Worm (Caenorhabditis elegans): ENCODE data around the gene K06A4.6.

The K06A4.6 gene

DNA sequence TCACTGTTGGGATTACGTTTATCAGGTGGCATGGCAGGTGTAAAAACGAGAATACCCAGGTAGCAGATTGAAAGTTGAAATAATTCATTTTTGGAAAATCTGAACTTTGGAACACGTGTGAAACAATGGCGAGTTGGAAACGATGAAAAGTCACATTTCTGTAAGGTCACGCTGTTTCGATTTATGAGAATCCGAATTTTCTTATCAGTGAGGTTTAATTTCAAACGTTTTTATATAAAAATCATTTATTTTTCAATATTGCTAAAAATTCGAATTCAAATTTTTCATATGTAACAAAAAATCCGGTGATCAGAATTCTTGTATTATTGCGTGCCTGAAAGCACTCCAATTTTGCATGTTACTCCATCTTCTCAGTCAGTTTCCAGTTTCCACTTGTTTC is 17.9 kb downstream of the K06A4.6 start, which contains the start of gene F07D3.3 (continued):
- no peak for TF ChIP-seq R02D3.7 (tag; optimal IDR thresholded peaks at IDR 0.05)
- TF ChIP-seq mes-2 (tag; optimal IDR thresholded peaks at IDR 0.05; ENCODE audit: poor library complexity, severe bottlenecking) = no peak

DNA sequence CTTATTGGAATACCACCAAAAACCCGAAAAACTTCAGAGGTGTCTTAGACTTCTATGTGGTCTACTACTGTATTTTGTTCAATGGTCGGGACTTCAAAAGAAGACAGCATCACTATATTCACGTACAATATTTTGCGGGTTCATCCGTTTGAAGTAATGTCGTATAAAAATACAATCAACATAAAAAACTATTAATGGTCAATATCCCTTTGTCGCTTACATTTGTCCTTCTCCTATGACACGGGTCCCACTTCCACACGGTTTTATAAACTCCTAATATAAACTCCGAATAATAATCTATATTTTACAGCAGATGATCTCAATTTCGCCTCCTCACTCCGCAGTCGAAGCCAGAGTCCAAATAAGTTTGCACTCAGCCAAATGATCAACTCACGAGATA is 22.9 kb downstream of the K06A4.6 start:
- no peak for TF ChIP-seq ZK337.2 (GFP tag; IDR thresholded peaks at IDR 0.05)
- no peak for TF ChIP-seq tra-1 (GFP tag; IDR thresholded peaks at IDR 0.05)
- TF ChIP-seq ctbp-1 (GFP tag; IDR thresholded peaks at IDR 0.05) = no peak
- no peak for TF ChIP-seq T20F7.1 (GFP tag; optimal IDR thresholded peaks at IDR 0.05)
- peak in 1 of 2 experiments; percentile 94 for TF ChIP-seq unc-62 (GFP tag; optimal IDR thresholded peaks at IDR 0.05 in 1 of 2)
- TF ChIP-seq unc-62 (tag; optimal IDR thresholded peaks at IDR 0.05) = no peak
- TF ChIP-seq pqm-1 (tag; optimal IDR thresholded peaks at IDR 0.05) = no peak

DNA sequence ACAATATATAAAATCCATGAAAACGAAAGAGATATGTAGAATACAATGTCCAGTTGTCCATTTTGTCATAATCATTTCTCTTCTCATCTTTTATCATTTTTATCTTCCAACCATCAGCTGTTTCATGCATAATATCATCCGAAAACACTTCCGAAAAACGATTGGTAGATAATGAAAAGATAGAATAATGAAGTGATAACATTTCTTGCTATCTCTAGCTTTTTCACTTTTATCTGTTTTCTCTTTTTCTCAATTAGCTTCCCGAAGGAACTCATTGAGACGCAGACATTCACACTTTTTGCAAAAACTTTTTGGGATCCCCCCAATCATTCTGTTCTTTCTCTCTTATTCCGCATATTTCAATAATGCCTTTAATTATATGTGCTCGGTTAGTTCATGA is 26.5 kb downstream of the K06A4.6 start:
- TF ChIP-seq nhr-102 (tag; optimal IDR thresholded peaks at IDR 0.05) = no peak
- peak; percentile 42 for TF ChIP-seq hlh-11 (tag; optimal IDR thresholded peaks at IDR 0.05)
- no peak for TF ChIP-seq dpl-1 (GFP tag; optimal IDR thresholded peaks at IDR 0.05)
- peak; percentile 42 for TF ChIP-seq nhr-28 (tag; optimal IDR thresholded peaks at IDR 0.05)
- no peak for TF ChIP-seq daf-16 (GFP tag; optimal IDR thresholded peaks at IDR 0.05)
- peak; percentile 23 for TF ChIP-seq daf-16 (tag; optimal IDR thresholded peaks at IDR 0.05)
- no peak for TF ChIP-seq egl-43 (GFP tag; IDR thresholded peaks at IDR 0.05)
- peak; percentile 56 for TF ChIP-seq dve-1 (tag; optimal IDR thresholded peaks at IDR 0.05; ENCODE audit: insufficient read depth)
- no peak for TF ChIP-seq zfp-3 (GFP tag; conservative IDR thresholded peaks at IDR 0.05)

DNA sequence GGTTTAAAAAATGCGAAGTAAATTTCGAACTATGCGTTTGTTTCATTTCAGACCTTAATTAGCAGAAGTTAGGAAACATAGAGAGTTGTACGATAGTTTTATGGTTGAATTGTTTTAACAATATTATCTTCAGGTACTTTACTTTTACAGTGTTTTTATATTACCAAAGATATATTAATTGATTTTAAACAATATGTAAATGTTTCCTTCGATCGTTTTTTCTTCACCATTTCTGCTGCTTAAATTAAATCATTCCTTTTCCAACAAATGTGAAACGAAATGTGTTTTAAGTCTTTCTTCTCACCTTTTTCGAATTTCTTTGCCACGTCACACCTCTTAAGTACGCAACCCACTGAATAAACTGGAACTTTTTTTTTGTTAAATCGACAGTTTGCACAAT is 27.1 kb downstream of the K06A4.6 start:
- no peak for TF ChIP-seq mdt-29 (GFP tag; IDR thresholded peaks at IDR 0.05)
- TF ChIP-seq hmg-1.1 (GFP tag; IDR thresholded peaks at IDR 0.05) = no peak
- TF ChIP-seq aha-1 (tag) = peak; percentile 93

DNA sequence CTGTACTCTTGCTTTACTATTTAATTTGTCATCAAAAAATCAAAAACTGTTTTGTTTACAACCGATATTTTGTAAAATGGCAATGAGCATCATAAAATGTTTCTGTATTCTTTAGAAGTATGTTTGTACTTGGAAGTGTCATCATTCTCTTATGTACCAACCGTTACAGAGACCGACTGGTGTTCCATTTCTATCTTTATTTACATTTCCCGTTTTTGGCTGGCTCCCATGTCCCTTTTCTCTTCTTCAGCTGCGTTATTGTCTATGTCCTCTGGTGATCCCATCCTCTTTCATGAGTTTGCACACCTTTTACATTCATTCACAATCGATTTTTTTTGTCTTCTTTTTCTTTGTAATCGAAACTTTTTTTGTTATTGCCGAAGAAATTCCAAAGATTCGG is 29.0 kb downstream of the K06A4.6 start:
- no peak for TF ChIP-seq T20F7.1 (GFP tag; optimal IDR thresholded peaks at IDR 0.05)
- TF ChIP-seq ztf-11 (tag; optimal IDR thresholded peaks at IDR 0.05) = no peak
- no peak for TF ChIP-seq hif-1 (tag; optimal IDR thresholded peaks at IDR 0.05)
- no peak for TF ChIP-seq daf-12 (tag; optimal IDR thresholded peaks at IDR 0.05)
- no peak for TF ChIP-seq arid-1 (GFP tag; conservative IDR thresholded peaks at IDR 0.05)
- no peak for TF ChIP-seq skn-1 (tag; optimal IDR thresholded peaks at IDR 0.05)
- TF ChIP-seq fos-1 (tag; optimal IDR thresholded peaks at IDR 0.05) = no peak
- no peak for TF ChIP-seq nhr-25 (tag; optimal IDR thresholded peaks at IDR 0.05; ENCODE audit: borderline replicate concordance, insufficient read depth)
- peak; percentile 22 for TF ChIP-seq nhr-6 (tag; optimal IDR thresholded peaks at IDR 0.05)
- no peak for TF ChIP-seq pha-4 (GFP tag; IDR thresholded peaks at IDR 0.05)
- peak; percentile 94 for TF ChIP-seq pha-4 (tag; optimal IDR thresholded peaks at IDR 0.05)
- no peak for TF ChIP-seq ctbp-1 (GFP tag; IDR thresholded peaks at IDR 0.05)

DNA sequence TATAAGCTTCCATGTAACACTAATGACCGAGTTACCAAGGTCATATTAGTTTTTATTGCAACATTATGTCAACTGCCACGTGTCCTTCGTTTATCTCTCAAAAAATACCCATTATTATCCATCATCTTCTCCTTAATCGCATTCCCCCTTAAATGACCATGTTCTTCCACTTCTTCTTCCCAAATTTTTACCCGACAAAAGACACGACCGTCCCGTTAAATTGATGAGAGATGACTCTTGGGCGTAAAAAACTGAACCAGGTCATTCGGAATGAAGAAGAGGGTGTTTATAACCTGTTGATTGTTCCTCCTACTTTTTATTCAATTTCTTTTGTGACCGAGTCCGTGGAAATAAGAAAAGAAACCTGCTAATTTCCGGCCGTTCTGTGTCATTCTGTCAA is 35.8 kb downstream of the K06A4.6 start:
- TF ChIP-seq jun-1 (tag; optimal IDR thresholded peaks at IDR 0.05) (no peak), saeg-2 (GFP tag; IDR thresholded peaks at IDR 0.05) (no peak), T20F7.1 (GFP tag; optimal IDR thresholded peaks at IDR 0.05) (no peak), ceh-44 (GFP tag; IDR thresholded peaks at IDR 0.05) (no peak), ceh-62 (tag; optimal IDR thresholded peaks at IDR 0.05) (no peak), nhr-102 (tag; optimal IDR thresholded peaks at IDR 0.05) (no peak), skn-1 (tag; optimal IDR thresholded peaks at IDR 0.05) (no peak), lin-15B (tag; optimal IDR thresholded peaks at IDR 0.05) (no peak), arid-1 (GFP tag; conservative IDR thresholded peaks at IDR 0.05) (no peak), Y75B8A.6 (GFP tag; IDR thresholded peaks at IDR 0.05) (no peak), lin-29 (GFP tag; IDR thresholded peaks at IDR 0.05) (no peak), fkh-10 (GFP tag; optimal IDR thresholded peaks at IDR 0.05) (no peak), lir-3 (tag; optimal IDR thresholded peaks at IDR 0.05) (no peak), hmg-1.1 (GFP tag; IDR thresholded peaks at IDR 0.05) (no peak), zip-11 (GFP tag; IDR thresholded peaks at IDR 0.05) (no peak), mes-2 (tag; optimal IDR thresholded peaks at IDR 0.05; ENCODE audit: poor library complexity, severe bottlenecking) (no peak), tra-1 (GFP tag; IDR thresholded peaks at IDR 0.05) (no peak)
